Worm (Caenorhabditis elegans) whole organism, late embryonic: ENCODE results near the gene mltn-6.

Experiments
- K02D7.2 ChIP-seq: sonication (generic microtip); optimal IDR thresholded peaks from 2 replicates; lab custom pipeline; 2017; ENCODE audit warnings: mild to moderate bottlenecking, missing genetic modification characterization, missing compliant biosample characterization
- ama-1 ChIP-seq: fragments of 150-350 bp; optimal IDR thresholded peaks from 2 replicates; lab custom pipeline; 2014
- ceh-45 ChIP-seq: fragments of 200-800 bp; sonication (Bioruptor generic); IDR thresholded peaks from 2 replicates; pipeline ENCODE4 v1.3.6; 2022; ENCODE audit warnings: missing genetic modification reagents, missing genetic modification characterization, missing compliant biosample characterization
- fkh-10 ChIP-seq: fragments of 150-350 bp; optimal IDR thresholded peaks from 2 replicates; lab custom pipeline; 2014; ENCODE audit warnings: missing biosample characterization, missing genetic modification reagents, missing genetic modification characterization
- hlh-13 ChIP-seq: fragments of 200-800 bp; sonication (Bioruptor generic); optimal IDR thresholded peaks from 2 replicates; lab custom pipeline; 2018; ENCODE audit warnings: mild to moderate bottlenecking, missing genetic modification characterization, missing compliant biosample characterization
- lim-6 ChIP-seq: sonication (generic microtip); optimal IDR thresholded peaks from 2 replicates; lab custom pipeline; 2016; ENCODE audit warnings: missing genetic modification characterization, missing compliant biosample characterization
- mec-3 ChIP-seq: sonication (generic microtip); optimal IDR thresholded peaks from 2 replicates; lab custom pipeline; 2016; ENCODE audit warnings: borderline replicate concordance, missing genetic modification characterization, missing compliant biosample characterization
- nhr-11 ChIP-seq: fragments of 150-350 bp; optimal IDR thresholded peaks from 2 replicates; lab custom pipeline; 2014; ENCODE audit warnings: missing biosample characterization, missing genetic modification characterization
- nhr-232 ChIP-seq: sonication (generic microtip); optimal IDR thresholded peaks from 2 replicates; lab custom pipeline; 2016; ENCODE audit warnings: missing genetic modification characterization, missing compliant biosample characterization
- npax-4 ChIP-seq: sonication (generic microtip); optimal IDR thresholded peaks from 2 replicates; lab custom pipeline; 2016; ENCODE audit warnings: missing genetic modification characterization, missing compliant biosample characterization
- odd-2 ChIP-seq: sonication (generic microtip); optimal IDR thresholded peaks from 2 replicates; lab custom pipeline; 2017; ENCODE audit warnings: antibody characterized with exemption, mild to moderate bottlenecking, missing genetic modification characterization, missing compliant biosample characterization
- pha-4 ChIP-seq: fragments of 150-350 bp; optimal IDR thresholded peaks from 2 replicates; lab custom pipeline; 2018; ENCODE audit warnings: missing biosample characterization, missing genetic modification reagents, missing genetic modification characterization
- unc-3 ChIP-seq, 2 experiments: fragments of 200-800 bp in 1 of 2; sonication (Bioruptor generic) in 1 of 2; sonication (generic microtip) in 1 of 2; conservative IDR thresholded peaks in 1 of 2; optimal IDR thresholded peaks in 1 of 2; 2 replicates each; pipeline versions ENCODE4 v1.3.6 to Lab custom; 2016 to 2022; ENCODE audit warnings: missing compliant biosample characterization in 2 of 2, missing genetic modification characterization in 2 of 2, missing genetic modification reagents in 1 of 2
- ztf-16 ChIP-seq: sonication (generic microtip); optimal IDR thresholded peaks from 2 replicates; lab custom pipeline; 2017; ENCODE audit warnings: missing genetic modification characterization, missing compliant biosample characterization

ce11 chrV:396309-396708 lies 31.6 kb downstream of the mltn-6 start, which contains the start of gene nhr-253:
- TF ChIP-seq nhr-232 (tag; lab: Kevin White, UChicago) = no peak
- no peak for TF ChIP-seq npax-4 (tag; lab: Kevin White, UChicago)
- no peak for TF ChIP-seq nhr-11 (tag; lab: Kevin White, UChicago)
- no peak for TF ChIP-seq K02D7.2 (tag; lab: Kevin White, UChicago)
- no peak for TF ChIP-seq ztf-16 (tag; lab: Kevin White, UChicago)
- no peak for TF ChIP-seq ceh-45 (GFP tag; lab: Robert Waterston, UW)
- TF ChIP-seq hlh-13 (GFP tag; lab: Kevin White, UChicago) = no peak
- no peak for TF ChIP-seq mec-3
- TF ChIP-seq unc-3 (GFP tag; conservative IDR thresholded peaks at IDR 0.05; lab: Robert Waterston, UW) = no peak
- no peak for TF ChIP-seq unc-3 (tag; optimal IDR thresholded peaks at IDR 0.05; lab: Kevin White, UChicago)
- no peak for TF ChIP-seq lim-6
- no peak for TF ChIP-seq fkh-10 (GFP tag; lab: Kevin White, UChicago)
- TF ChIP-seq ama-1 = no peak
- TF ChIP-seq pha-4 (tag; lab: Kevin White, UChicago) = no peak
- TF ChIP-seq odd-2 (tag; lab: Kevin White, UChicago) = no peak
